6 fruit fly cellular contexts compared by ENCODE assay signal in genomic region chr3R:27558660-27559319, dm6.
TF ChIP-seq lines count a peak whose summit lies in the region.

Klp98A (minus strand) TSS chr3R:27559145.

- TF ChIP-seq CTCF in S2 (optimal IDR thresholded peaks at IDR 0.05; lab: Kevin White, UChicago), result peak; percentile 55 to 56
- peak; percentile 69 for TF ChIP-seq CTCF in whole organism, embryonic (GFP tag; optimal IDR thresholded peaks at IDR 0.05; lab: Kevin White, UChicago)

TF ChIP-seq in whole organism, adult, 20 proteins besides CTCF, POLR2A, EP300 and RAD21:
- TF ChIP-seq CG1620 (GFP tag; optimal IDR thresholded peaks at IDR 0.05; lab: Kevin White, UChicago) (peak; percentile 0), toe (GFP tag; optimal IDR thresholded peaks at IDR 0.05; lab: Kevin White, UChicago) (no peak), CG7101 (tag; optimal IDR thresholded peaks at IDR 0.05; lab: Kevin White, UChicago) (no peak), bab1 (GFP tag; optimal IDR thresholded peaks at IDR 0.05; lab: Kevin White, UChicago) (peak; percentile 28), CG7045 (GFP tag; optimal IDR thresholded peaks at IDR 0.05; lab: Kevin White, UChicago) (no peak), cic (GFP tag; optimal IDR thresholded peaks at IDR 0.05; lab: Kevin White, UChicago) (peak; percentile 31), Hr96 (GFP tag; optimal IDR thresholded peaks at IDR 0.05; lab: Kevin White, UChicago) (no peak), CG14711 (tag; optimal IDR thresholded peaks at IDR 0.05; lab: Kevin White, UChicago) (no peak), Crg-1 (GFP tag; optimal IDR thresholded peaks at IDR 0.05; lab: Kevin White, UChicago) (no peak), cnc (optimal IDR thresholded peaks at IDR 0.05; lab: Kevin White, UChicago) (no peak), CG5204 (GFP tag; optimal IDR thresholded peaks at IDR 0.05; lab: Kevin White, UChicago) (no peak), tj (GFP tag; optimal IDR thresholded peaks at IDR 0.05; lab: Kevin White, UChicago) (peak; percentile 72), Mnt (GFP tag; optimal IDR thresholded peaks at IDR 0.05; lab: Kevin White, UChicago) (peak; percentile 39)

TF ChIP-seq in whole organism, embryonic, 481 proteins besides CTCF, POLR2A, EP300 and RAD21 (continues in another document):
- TF ChIP-seq NC2β (GFP tag; optimal IDR thresholded peaks at IDR 0.05; lab: Kevin White, UChicago) (peak; percentile 30), CG7963 (GFP tag; IDR thresholded peaks at IDR 0.05; lab: Robert Waterston, UW; ENCODE audit: partially characterized antibody) (no peak), CG9437 (GFP tag; optimal IDR thresholded peaks at IDR 0.05; lab: Kevin White, UChicago) (no peak), usp (GFP tag; optimal IDR thresholded peaks at IDR 0.05; lab: Kevin White, UChicago) (no peak), Abd-B (GFP tag; optimal IDR thresholded peaks at IDR 0.05; lab: Kevin White, UChicago) (no peak), ci (GFP tag; IDR thresholded peaks at IDR 0.05; lab: Robert Waterston, UW) (peak; percentile 32; the same call in 1 of the 3 replicates), CG13894 (tag; optimal IDR thresholded peaks at IDR 0.05; lab: Kevin White, UChicago) (no peak), en (GFP tag; optimal IDR thresholded peaks at IDR 0.05; lab: Kevin White, UChicago) (no peak), ftz-f1 (GFP tag; optimal IDR thresholded peaks at IDR 0.05; lab: Kevin White, UChicago) (peak; percentile 6), Ets97D (GFP tag; optimal IDR thresholded peaks at IDR 0.05; lab: Kevin White, UChicago) (peak; percentile 58), CHES-1-like (GFP tag; optimal IDR thresholded peaks at IDR 0.05; lab: Kevin White, UChicago) (peak; percentile 64), Hr78 (GFP tag; optimal IDR thresholded peaks at IDR 0.05; lab: Kevin White, UChicago) (no peak), CG15601 (tag; optimal IDR thresholded peaks at IDR 0.05; lab: Kevin White, UChicago) (no peak), CG2116 (GFP tag; optimal IDR thresholded peaks at IDR 0.05; lab: Kevin White, UChicago) (peak; percentile 39), CG34376 (GFP tag; optimal IDR thresholded peaks at IDR 0.05; lab: Kevin White, UChicago) (peak; percentile 25), Dbx (GFP tag; IDR thresholded peaks at IDR 0.05; lab: Robert Waterston, UW) (0 out of 3 replicates have a peak, but pooled peaks have one; percentile 6), CG3847 (GFP tag; IDR thresholded peaks at IDR 0.05; lab: Robert Waterston, UW) (peak; percentile 37; the same call in 1 of the 2 replicates), CG17829 (tag; optimal IDR thresholded peaks at IDR 0.05; lab: Kevin White, UChicago) (peak; percentile 54), caup (GFP tag; optimal IDR thresholded peaks at IDR 0.05; lab: Kevin White, UChicago; ENCODE audit: severe bottlenecking) (peak; percentile 6)

TF ChIP-seq in whole organism, prepupa, 60 proteins besides CTCF, POLR2A, EP300 and RAD21:
- TF ChIP-seq CG15336 (GFP tag; IDR thresholded peaks at IDR 0.05; lab: Robert Waterston, UW), result peak; percentile 42; the same call in 1 of the 2 replicates
- TF ChIP-seq CG6276 (GFP tag; optimal IDR thresholded peaks at IDR 0.05; lab: Kevin White, UChicago), result no peak
- no peak for TF ChIP-seq achi (GFP tag; optimal IDR thresholded peaks at IDR 0.05; lab: Kevin White, UChicago)
- no peak for TF ChIP-seq CG10669 (GFP tag; optimal IDR thresholded peaks at IDR 0.05; lab: Kevin White, UChicago)
- TF ChIP-seq CG3032 (tag; optimal IDR thresholded peaks at IDR 0.05; lab: Kevin White, UChicago), result no peak
- no peak for TF ChIP-seq CG9139 (GFP tag; optimal IDR thresholded peaks at IDR 0.05; lab: Kevin White, UChicago)
- no peak for TF ChIP-seq Met (GFP tag; optimal IDR thresholded peaks at IDR 0.05; lab: Kevin White, UChicago)
- peak; percentile 38 for TF ChIP-seq esn (GFP tag; optimal IDR thresholded peaks at IDR 0.05; lab: Kevin White, UChicago)
- peak; percentile 54 for TF ChIP-seq Eip78C (GFP tag; lab: Kevin White, UChicago)
- TF ChIP-seq vri (GFP tag; optimal IDR thresholded peaks at IDR 0.05; lab: Kevin White, UChicago), result peak; percentile 28
- TF ChIP-seq Sox102F (GFP tag; optimal IDR thresholded peaks at IDR 0.05; lab: Kevin White, UChicago), result no peak
- TF ChIP-seq Eip75B (GFP tag; optimal IDR thresholded peaks at IDR 0.05; lab: Kevin White, UChicago), result no peak
- TF ChIP-seq CG6163 (GFP tag; IDR thresholded peaks at IDR 0.05; lab: Robert Waterston, UW), result no peak
- TF ChIP-seq Hr38 (GFP tag; optimal IDR thresholded peaks at IDR 0.05; lab: Kevin White, UChicago), result no peak
- TF ChIP-seq dsx (GFP tag; optimal IDR thresholded peaks at IDR 0.05; lab: Kevin White, UChicago; ENCODE audit: poor library complexity, severe bottlenecking), result peak; percentile 54
- TF ChIP-seq Sox14 (GFP tag; optimal IDR thresholded peaks at IDR 0.05; lab: Kevin White, UChicago), result peak; percentile 46
- TF ChIP-seq CG6854 (GFP tag; optimal IDR thresholded peaks at IDR 0.05; lab: Kevin White, UChicago), result peak; percentile 50
- no peak for TF ChIP-seq CG34406 (GFP tag; optimal IDR thresholded peaks at IDR 0.05; lab: Kevin White, UChicago)
- no peak for TF ChIP-seq CG8319 (GFP tag; optimal IDR thresholded peaks at IDR 0.05; lab: Kevin White, UChicago)
TF ChIP-seq in whole organism, prepupa: peak in this region for 7.

TF ChIP-seq in whole organism, pupa, 21 proteins besides CTCF, POLR2A, EP300 and RAD21:
- TF ChIP-seq CG9948 (tag; optimal IDR thresholded peaks at IDR 0.05; lab: Kevin White, UChicago) (no peak), Ets98B (GFP tag; IDR thresholded peaks at IDR 0.05; lab: Robert Waterston, UW) (no peak), CG34367 (tag; optimal IDR thresholded peaks at IDR 0.05; lab: Kevin White, UChicago) (no peak), CG13204 (GFP tag; optimal IDR thresholded peaks at IDR 0.05; lab: Kevin White, UChicago) (no peak), Pif1B (GFP tag; optimal IDR thresholded peaks at IDR 0.05; lab: Kevin White, UChicago) (no peak), CG12605 (GFP tag; IDR thresholded peaks at IDR 0.05; lab: Robert Waterston, UW) (0 out of 2 replicates have a peak, but pooled peaks have one; percentile 15), Snoo (tag; optimal IDR thresholded peaks at IDR 0.05; lab: Kevin White, UChicago) (peak; percentile 11), CG10348 (GFP tag; IDR thresholded peaks at IDR 0.05; lab: Robert Waterston, UW) (no peak), CG14655 (GFP tag; optimal IDR thresholded peaks at IDR 0.05; lab: Kevin White, UChicago) (no peak), Pif1A (GFP tag; optimal IDR thresholded peaks at IDR 0.05; lab: Kevin White, UChicago) (no peak), CG32121 (GFP tag; IDR thresholded peaks at IDR 0.05; lab: Robert Waterston, UW) (no peak), CG8159 (tag; optimal IDR thresholded peaks at IDR 0.05; lab: Kevin White, UChicago) (no peak), gl (tag; optimal IDR thresholded peaks at IDR 0.05; lab: Kevin White, UChicago) (no peak), CG4496 (GFP tag; IDR thresholded peaks at IDR 0.05; lab: Robert Waterston, UW) (peak; percentile 34; the same call in 1 of the 3 replicates), CG17806 (tag; optimal IDR thresholded peaks at IDR 0.05; lab: Kevin White, UChicago) (no peak)

TF ChIP-seq in whole organism, wandering third instar larva, 38 proteins besides CTCF, POLR2A, EP300 and RAD21:
- TF ChIP-seq rgr (GFP tag; optimal IDR thresholded peaks at IDR 0.05; lab: Kevin White, UChicago), result no peak
- no peak for TF ChIP-seq Sp1 (GFP tag; optimal IDR thresholded peaks at IDR 0.05; lab: Kevin White, UChicago)
- no peak for TF ChIP-seq pan (optimal IDR thresholded peaks at IDR 0.05; lab: Kevin White, UChicago)
- TF ChIP-seq Hr83 (GFP tag; optimal IDR thresholded peaks at IDR 0.05; lab: Kevin White, UChicago; ENCODE audit: poor library complexity, severe bottlenecking), result peak; percentile 40
- no peak for TF ChIP-seq dmrt93B (GFP tag; optimal IDR thresholded peaks at IDR 0.05; lab: Kevin White, UChicago)
- no peak for TF ChIP-seq ey (GFP tag; optimal IDR thresholded peaks at IDR 0.05; lab: Kevin White, UChicago)
- peak; percentile 12 for TF ChIP-seq Hnf4 (GFP tag; optimal IDR thresholded peaks at IDR 0.05; lab: Kevin White, UChicago)
- no peak for TF ChIP-seq woc (GFP tag; optimal IDR thresholded peaks at IDR 0.05; lab: Kevin White, UChicago)
- no peak for TF ChIP-seq fru (GFP tag; optimal IDR thresholded peaks at IDR 0.05; lab: Kevin White, UChicago)
- TF ChIP-seq brk (GFP tag; optimal IDR thresholded peaks at IDR 0.05; lab: Kevin White, UChicago), result no peak
- no peak for TF ChIP-seq sage (GFP tag; optimal IDR thresholded peaks at IDR 0.05; lab: Kevin White, UChicago)
- TF ChIP-seq Rel (GFP tag; optimal IDR thresholded peaks at IDR 0.05; lab: Kevin White, UChicago), result no peak
- no peak for TF ChIP-seq Rel (tag; optimal IDR thresholded peaks at IDR 0.05; lab: Kevin White, UChicago)
- no peak for TF ChIP-seq h (GFP tag; optimal IDR thresholded peaks at IDR 0.05; lab: Kevin White, UChicago)
- no peak for TF ChIP-seq foxo (GFP tag; optimal IDR thresholded peaks at IDR 0.05; lab: Kevin White, UChicago)
- no peak for TF ChIP-seq Vsx2 (GFP tag; optimal IDR thresholded peaks at IDR 0.05; lab: Kevin White, UChicago; ENCODE audit: partially characterized antibody)
- no peak for TF ChIP-seq dl (GFP tag; optimal IDR thresholded peaks at IDR 0.05; lab: Kevin White, UChicago; ENCODE audit: insufficient read depth in 1 of 2, partially characterized antibody in 2 of 2)
- no peak for TF ChIP-seq Jra (GFP tag; optimal IDR thresholded peaks at IDR 0.05; lab: Kevin White, UChicago)
- TF ChIP-seq CrebA (GFP tag; optimal IDR thresholded peaks at IDR 0.05; lab: Kevin White, UChicago; ENCODE audit: borderline replicate concordance), result no peak
- no peak for TF ChIP-seq Abd-B (GFP tag; optimal IDR thresholded peaks at IDR 0.05; lab: Kevin White, UChicago)
- TF ChIP-seq N (GFP tag; optimal IDR thresholded peaks at IDR 0.05; lab: Kevin White, UChicago), result no peak
- peak; percentile 70 for TF ChIP-seq psq (GFP tag; optimal IDR thresholded peaks at IDR 0.05; lab: Kevin White, UChicago)
- no peak for TF ChIP-seq GATAd (GFP tag; optimal IDR thresholded peaks at IDR 0.05; lab: Kevin White, UChicago)
- TF ChIP-seq usp (GFP tag; optimal IDR thresholded peaks at IDR 0.05; lab: Kevin White, UChicago), result no peak
- no peak for TF ChIP-seq Mio (GFP tag; optimal IDR thresholded peaks at IDR 0.05; lab: Kevin White, UChicago)
- TF ChIP-seq br (GFP tag; optimal IDR thresholded peaks at IDR 0.05; lab: Kevin White, UChicago), result no peak
- no peak for TF ChIP-seq OdsH (GFP tag; optimal IDR thresholded peaks at IDR 0.05; lab: Kevin White, UChicago)
- TF ChIP-seq Myc (optimal IDR thresholded peaks at IDR 0.05; lab: Kevin White, UChicago), result peak; percentile 78
- no peak for TF ChIP-seq HLH106 (tag; optimal IDR thresholded peaks at IDR 0.05; lab: Kevin White, UChicago)
- no peak for TF ChIP-seq sv (GFP tag; optimal IDR thresholded peaks at IDR 0.05; lab: Kevin White, UChicago)
- no peak for TF ChIP-seq jim (GFP tag; optimal IDR thresholded peaks at IDR 0.05; lab: Kevin White, UChicago)
